Worm (Caenorhabditis elegans): ENCODE measurements around the gene ZK105.12.

The ZK105.12 gene

DNA sequence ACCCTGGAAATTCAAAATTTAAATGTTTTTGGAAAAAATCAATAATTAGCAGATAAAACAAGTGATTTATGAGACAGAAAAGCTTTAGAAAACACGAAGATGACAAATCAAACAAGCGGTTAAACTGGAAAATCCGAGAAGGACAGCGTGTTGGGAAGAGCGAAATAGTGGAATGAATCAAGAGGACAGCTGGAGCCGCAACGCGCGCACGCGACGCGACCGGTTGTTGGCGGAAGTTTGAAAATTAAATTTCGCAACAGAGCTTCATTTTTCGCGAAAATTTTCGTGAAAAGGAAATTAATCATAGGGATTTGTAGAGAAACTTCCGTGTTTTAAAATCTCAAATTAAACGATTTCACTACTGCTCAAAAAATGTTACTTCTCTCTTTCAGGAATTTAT, 19.0 kb upstream of the ZK105.12 start, which contains the start of gene clic-1 (continued):
- TF ChIP-seq nhr-237 (tag; optimal IDR thresholded peaks at IDR 0.05): no peak
- peak; percentile 65 for TF ChIP-seq nhr-28 (tag; optimal IDR thresholded peaks at IDR 0.05)
- no peak for TF ChIP-seq nhr-10 (tag; optimal IDR thresholded peaks at IDR 0.05)
- TF ChIP-seq tag-97 (GFP tag; IDR thresholded peaks at IDR 0.05): no peak
- no peak for TF ChIP-seq pqm-1 (tag; optimal IDR thresholded peaks at IDR 0.05)
- TF ChIP-seq gei-8 (GFP tag; optimal IDR thresholded peaks at IDR 0.05): no peak
- no peak for TF ChIP-seq madf-9 (GFP tag; conservative IDR thresholded peaks at IDR 0.05)
- no peak for TF ChIP-seq duxl-1 (tag; optimal IDR thresholded peaks at IDR 0.05; ENCODE audit: poor library complexity)
- no peak for TF ChIP-seq fos-1 (tag; optimal IDR thresholded peaks at IDR 0.05)
- TF ChIP-seq zfp-3 (GFP tag; conservative IDR thresholded peaks at IDR 0.05): no peak
- no peak for TF ChIP-seq ceh-44 (GFP tag; IDR thresholded peaks at IDR 0.05)
- no peak for TF ChIP-seq dmd-9 (GFP tag; IDR thresholded peaks at IDR 0.05)
- TF ChIP-seq ztf-7 (tag; optimal IDR thresholded peaks at IDR 0.05): no peak
- TF ChIP-seq hlh-11 (tag; optimal IDR thresholded peaks at IDR 0.05): peak; percentile 89
- TF ChIP-seq snpc-1.2 (GFP tag; IDR thresholded peaks at IDR 0.05): no peak
- TF ChIP-seq rbr-2 (tag; optimal IDR thresholded peaks at IDR 0.05): peak; percentile 52
- TF ChIP-seq attf-4 (tag; optimal IDR thresholded peaks at IDR 0.05): no peak
- peak in 1 of 2 experiments; percentile 37 for TF ChIP-seq mdl-1 (tag; optimal IDR thresholded peaks at IDR 0.05)
- TF ChIP-seq daf-16 (GFP tag; optimal IDR thresholded peaks at IDR 0.05): no peak
- peak; percentile 31 for TF ChIP-seq daf-16 (tag; optimal IDR thresholded peaks at IDR 0.05)

DNA sequence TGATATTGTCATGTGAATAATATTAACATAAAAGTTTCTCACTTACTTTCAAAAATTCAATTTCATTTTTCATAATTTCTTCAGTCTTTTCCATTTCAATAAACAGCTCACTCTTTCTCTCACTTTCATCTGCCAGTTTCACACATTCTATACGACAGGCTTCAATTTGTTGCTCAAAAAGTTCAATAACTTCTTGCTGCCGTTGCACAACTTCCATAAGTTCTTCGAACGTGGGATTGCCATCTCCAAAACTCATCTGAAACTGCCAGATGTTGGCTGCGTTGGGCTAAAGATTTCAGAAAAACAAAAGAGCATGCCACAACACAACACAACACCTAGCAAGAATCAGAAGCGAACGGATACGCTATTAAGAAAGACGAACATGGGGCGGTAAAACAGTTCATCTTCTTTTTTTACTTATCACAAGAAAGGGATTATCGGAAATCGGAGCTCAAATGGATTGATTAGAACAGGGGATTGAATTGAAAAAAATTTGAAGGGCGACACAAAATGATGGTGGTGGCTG, 17.4 kb upstream of the ZK105.12 start:
- TF ChIP-seq ama-1 (optimal IDR thresholded peaks at IDR 0.05) (peak; percentile 46), lsy-2 (tag; optimal IDR thresholded peaks at IDR 0.05) (peak in 1 of 2 experiments; percentile 32), nhr-48 (tag; optimal IDR thresholded peaks at IDR 0.05) (peak; percentile 13), F37D6.2 (tag; optimal IDR thresholded peaks at IDR 0.05) (no peak), aly-2 (tag; optimal IDR thresholded peaks at IDR 0.05) (no peak), F49E8.2 (tag; optimal IDR thresholded peaks at IDR 0.05; ENCODE audit: borderline replicate concordance) (no peak), mxl-2 (GFP tag; conservative IDR thresholded peaks at IDR 0.05) (no peak), skn-1 (tag; optimal IDR thresholded peaks at IDR 0.05) (no peak), nhr-42 (GFP tag; IDR thresholded peaks at IDR 0.05) (no peak), unc-130 (GFP tag; optimal IDR thresholded peaks at IDR 0.05) (no peak), dmd-9 (GFP tag; IDR thresholded peaks at IDR 0.05) (no peak), pha-4 (GFP tag; IDR thresholded peaks at IDR 0.05) (no peak), pha-4 (tag; optimal IDR thresholded peaks at IDR 0.05) (no peak), lin-38 (GFP tag; IDR thresholded peaks at IDR 0.05) (no peak), ztf-7 (tag; optimal IDR thresholded peaks at IDR 0.05) (no peak), zip-11 (GFP tag; IDR thresholded peaks at IDR 0.05) (0 out of 2 replicates have a peak, but pooled peaks have one; percentile 9), cey-2 (tag; optimal IDR thresholded peaks at IDR 0.05; ENCODE audit: borderline replicate concordance, insufficient read depth) (no peak), tag-97 (GFP tag; IDR thresholded peaks at IDR 0.05) (no peak), T20F7.1 (GFP tag; optimal IDR thresholded peaks at IDR 0.05) (no peak), snpc-4 (tag; optimal IDR thresholded peaks at IDR 0.05) (no peak), Y5F2A.4 (GFP tag; optimal IDR thresholded peaks at IDR 0.05) (peak; percentile 1), saeg-2 (GFP tag; IDR thresholded peaks at IDR 0.05) (no peak), duxl-1 (tag; optimal IDR thresholded peaks at IDR 0.05; ENCODE audit: poor library complexity) (no peak), aha-1 (tag) (peak; percentile 83), ceh-82 (tag; optimal IDR thresholded peaks at IDR 0.05) (no peak), lim-7 (GFP tag; IDR thresholded peaks at IDR 0.05) (0 out of 2 replicates have a peak, but pooled peaks have one; percentile 26), fos-1 (tag; optimal IDR thresholded peaks at IDR 0.05) (no peak), lin-13 (GFP tag; optimal IDR thresholded peaks at IDR 0.05) (no peak), mep-1 (tag; optimal IDR thresholded peaks at IDR 0.05) (peak; percentile 26), spr-1 (tag; optimal IDR thresholded peaks at IDR 0.05) (no peak), dmd-6 (GFP tag; IDR thresholded peaks at IDR 0.05) (no peak), lin-29 (GFP tag; IDR thresholded peaks at IDR 0.05) (no peak), ces-1 (GFP tag; optimal IDR thresholded peaks at IDR 0.05) (no peak), unc-62 (GFP tag; optimal IDR thresholded peaks at IDR 0.05 in 1 of 2) (no peak), unc-62 (tag; optimal IDR thresholded peaks at IDR 0.05) (no peak), ceh-20 (GFP tag; IDR thresholded peaks at IDR 0.05) (no peak), lir-3 (tag; optimal IDR thresholded peaks at IDR 0.05) (no peak)

Data from whole organism, L4 larva.